Worm (Caenorhabditis elegans): ENCODE results near the gene C09G4.4.

Gene C09G4.4

ce11 chrIV:8512679-8513078, at the start of gene C09G4.4:
TSS of gene C09G4.4 (plus strand) at chrIV:8512979.
- TF ChIP-seq hlh-15 (tag; optimal IDR thresholded peaks at IDR 0.05) (no peak), elt-2 (tag; optimal IDR thresholded peaks at IDR 0.05) (peak; percentile 15), pha-2 (tag; optimal IDR thresholded peaks at IDR 0.05) (no peak)

DNA sequence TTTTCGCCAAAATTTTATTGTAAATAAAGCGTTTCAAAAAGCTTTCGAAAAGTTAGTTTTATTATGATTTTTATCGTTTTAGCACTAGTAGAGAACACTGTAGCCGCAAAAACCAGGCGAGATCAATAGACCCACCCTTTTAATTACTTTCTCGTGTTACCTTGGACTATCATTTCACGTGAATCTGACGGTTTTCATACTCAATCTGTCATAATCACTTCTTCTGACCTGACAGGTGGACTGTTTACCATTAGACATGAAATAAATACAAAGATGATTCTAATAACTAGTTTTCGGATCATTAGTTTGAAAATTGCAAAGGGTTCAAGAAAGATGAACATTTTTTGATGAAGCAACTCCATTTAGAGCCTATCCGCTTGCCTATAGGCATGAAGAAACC, 49.7 kb upstream of the C09G4.4 start:
- TF ChIP-seq unc-42 (tag; optimal IDR thresholded peaks at IDR 0.05) (no peak), lin-11 (tag; optimal IDR thresholded peaks at IDR 0.05) (no peak), ceh-2 (tag; optimal IDR thresholded peaks at IDR 0.05) (no peak)

- TF ChIP-seq ceh-6 (GFP tag; optimal IDR thresholded peaks at IDR 0.05) (no peak), ztf-16 (tag; optimal IDR thresholded peaks at IDR 0.05) (no peak), lim-6 (tag; optimal IDR thresholded peaks at IDR 0.05) (no peak)
Measured at ce11 chrIV:8463716-8464115, 49.1 kb upstream of the C09G4.4 start, which contains the start of gene str-176. TSS of gene str-176 (minus strand) at chrIV:8463816.

DNA sequence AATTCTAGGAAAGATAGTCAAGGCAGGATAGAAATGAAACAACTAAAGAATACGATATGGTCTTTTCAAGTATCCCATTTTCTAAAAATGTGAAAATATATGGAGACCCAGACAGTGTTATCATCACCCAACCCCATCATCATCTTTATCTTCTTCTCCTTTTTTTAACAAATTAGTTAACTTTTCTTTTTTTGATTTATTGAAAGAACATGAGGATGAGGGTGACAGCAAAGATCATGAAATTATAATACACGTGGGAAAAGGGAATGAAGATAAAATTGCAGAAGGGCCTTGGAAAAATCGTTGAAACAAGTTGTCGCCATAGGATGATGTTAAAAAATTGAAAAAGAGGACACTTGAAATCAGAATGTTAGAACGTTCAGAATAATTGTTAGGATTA, 48.6 kb upstream of the C09G4.4 start:
- TF ChIP-seq odd-2 (tag; optimal IDR thresholded peaks at IDR 0.05) (no peak), pqm-1 (tag; optimal IDR thresholded peaks at IDR 0.05) (no peak), ref-2 (tag; optimal IDR thresholded peaks at IDR 0.05) (no peak), C08G9.2 (tag; optimal IDR thresholded peaks at IDR 0.05) (no peak), F13H6.1 (tag; optimal IDR thresholded peaks at IDR 0.05) (no peak), nhr-11 (tag; optimal IDR thresholded peaks at IDR 0.05) (no peak), pat-9 (tag; optimal IDR thresholded peaks at IDR 0.05) (no peak), sox-4 (tag; optimal IDR thresholded peaks at IDR 0.05) (no peak), fkh-6 (tag; optimal IDR thresholded peaks at IDR 0.05) (no peak), syd-9 (tag; optimal IDR thresholded peaks at IDR 0.05) (no peak), unc-55 (GFP tag; optimal IDR thresholded peaks at IDR 0.05) (no peak), hlh-15 (tag; optimal IDR thresholded peaks at IDR 0.05) (no peak), zip-5 (tag; optimal IDR thresholded peaks at IDR 0.05) (no peak), fax-1 (tag; optimal IDR thresholded peaks at IDR 0.05) (no peak), lim-6 (tag; optimal IDR thresholded peaks at IDR 0.05) (no peak), pag-3 (tag; optimal IDR thresholded peaks at IDR 0.05; ENCODE audit: borderline replicate concordance) (no peak)

DNA sequence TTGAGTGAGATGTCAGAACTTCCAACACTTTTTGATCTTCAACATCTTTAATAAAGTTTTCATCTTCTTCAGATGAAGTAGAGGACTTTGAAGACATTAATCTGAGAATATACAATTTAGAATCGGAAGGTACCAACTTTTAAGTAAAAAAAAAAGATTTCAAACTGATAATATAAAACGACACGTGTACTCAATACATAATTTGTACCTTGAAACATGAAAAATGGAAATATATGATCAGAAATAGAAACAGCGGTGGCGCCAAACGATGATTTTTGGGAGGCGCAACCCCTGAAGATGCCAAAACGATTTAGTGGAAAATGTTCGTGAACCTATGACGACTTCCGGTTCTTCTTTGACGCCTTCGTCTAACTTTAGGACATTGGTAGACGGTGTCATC, 40.3 kb upstream of the C09G4.4 start, which contains the start of gene oat-1:
TSS of gene oat-1 (minus strand) at position 101 of the 400 bp plus-strand sequence.
- TF ChIP-seq Y22D7AL.16 (tag; optimal IDR thresholded peaks at IDR 0.05) (no peak), pros-1 (tag; optimal IDR thresholded peaks at IDR 0.05) (no peak), sox-4 (tag; optimal IDR thresholded peaks at IDR 0.05) (no peak), nhr-232 (tag; optimal IDR thresholded peaks at IDR 0.05) (no peak), nfya-1 (tag; optimal IDR thresholded peaks at IDR 0.05) (no peak), che-1 (tag; optimal IDR thresholded peaks at IDR 0.05) (no peak), tbx-7 (tag; optimal IDR thresholded peaks at IDR 0.05) (no peak), ceh-19 (GFP tag; optimal IDR thresholded peaks at IDR 0.05) (no peak), elt-2 (tag; optimal IDR thresholded peaks at IDR 0.05) (no peak), ceh-31 (tag; optimal IDR thresholded peaks at IDR 0.05) (no peak), ceh-48 (tag; optimal IDR thresholded peaks at IDR 0.05) (no peak), C38D4.7 (GFP tag; optimal IDR thresholded peaks at IDR 0.05) (no peak), unc-3 (GFP tag; conservative IDR thresholded peaks at IDR 0.05) (no peak), unc-3 (tag; optimal IDR thresholded peaks at IDR 0.05) (no peak), ets-4 (tag; optimal IDR thresholded peaks at IDR 0.05) (no peak), K02D7.2 (tag; optimal IDR thresholded peaks at IDR 0.05) (no peak), K09A11.1 (tag; optimal IDR thresholded peaks at IDR 0.05; ENCODE audit: insufficient read depth) (no peak), mec-3 (tag; optimal IDR thresholded peaks at IDR 0.05; ENCODE audit: borderline replicate concordance) (no peak)
